Fruit fly (Drosophila melanogaster) whole organism, embryonic: Measurements from ENCODE around the gene sloth1.

Experiments
- B-H1 ChIP-seq: fragments of 200-800 bp; sonication (Bioruptor generic); IDR thresholded peaks from 3 replicates; pipeline ENCODE4 v1.3.6; 2022; ENCODE audit warnings: missing biosample characterization, missing genetic modification characterization
- Blimp-1 ChIP-seq: fragments of 200-800 bp; sonication (Bioruptor generic); optimal IDR thresholded peaks from 3 replicates; lab custom pipeline; 2018; ENCODE audit warnings: missing biosample characterization, missing genetic modification characterization, mild to moderate bottlenecking, moderate library complexity, missing genetic modification reagents
- CG10147 ChIP-seq: fragments of 200-800 bp; sonication (Bioruptor generic); optimal IDR thresholded peaks from 2 replicates; lab custom pipeline; 2019; ENCODE audit warnings: missing biosample characterization, mild to moderate bottlenecking, missing genetic modification characterization, moderate library complexity
- CG10267 ChIP-seq: fragments of 200-800 bp; sonication (Bioruptor generic); optimal IDR thresholded peaks from 2 replicates; lab custom pipeline; 2018; ENCODE audit warnings: missing biosample characterization, mild to moderate bottlenecking, missing genetic modification characterization, moderate library complexity
- CG11723 ChIP-seq: fragments of 200-800 bp; sonication (Bioruptor generic); optimal IDR thresholded peaks from 2 replicates; lab custom pipeline; 2017; ENCODE audit warnings: missing biosample characterization, mild to moderate bottlenecking, missing genetic modification characterization
- CG14014 ChIP-seq: fragments of 200-800 bp; sonication (Bioruptor generic); IDR thresholded peaks from 2 replicates; pipeline ENCODE4 v1.3.6; 2022; ENCODE audit warnings: missing biosample characterization, missing genetic modification characterization
- CG14050 ChIP-seq: fragments of 200-800 bp; sonication (Bioruptor generic); IDR thresholded peaks from 3 replicates; pipeline ENCODE4 v1.3.6; 2022; ENCODE audit warnings: missing biosample characterization, missing genetic modification characterization
- CG15479 ChIP-seq: fragments of 200-800 bp; sonication (Bioruptor generic); optimal IDR thresholded peaks from 3 replicates; lab custom pipeline; 2019; ENCODE audit warnings: missing biosample characterization, mild to moderate bottlenecking, missing genetic modification characterization, moderate library complexity
- CG16813 ChIP-seq: fragments of 200-800 bp; sonication (Bioruptor generic); IDR thresholded peaks from 3 replicates; pipeline ENCODE4 v1.3.6; 2022; ENCODE audit warnings: missing biosample characterization, missing genetic modification characterization; ENCODE audit not compliant: partially characterized antibody
- CG16815 ChIP-seq: fragments of 200-800 bp; sonication (Bioruptor generic); optimal IDR thresholded peaks from 3 replicates; lab custom pipeline; 2017; ENCODE audit warnings: missing biosample characterization, mild to moderate bottlenecking, missing genetic modification characterization
- CG17385 ChIP-seq: fragments of 200-800 bp; sonication (Bioruptor generic); optimal IDR thresholded peaks from 3 replicates; lab custom pipeline; 2018; ENCODE audit warnings: missing biosample characterization, mild to moderate bottlenecking, missing genetic modification characterization
- CG18599 ChIP-seq: fragments of 200-800 bp; sonication (Bioruptor generic); optimal IDR thresholded peaks from 3 replicates; lab custom pipeline; 2017; ENCODE audit warnings: missing biosample characterization, missing genetic modification characterization, mild to moderate bottlenecking, moderate library complexity, missing genetic modification reagents
- CG18619 ChIP-seq: fragments of 200-800 bp; sonication (Bioruptor generic); optimal IDR thresholded peaks from 3 replicates; lab custom pipeline; 2017; ENCODE audit warnings: missing biosample characterization, mild to moderate bottlenecking, missing genetic modification characterization
- CG34422 ChIP-seq: fragments of 200-800 bp; sonication (Bioruptor generic); IDR thresholded peaks from 3 replicates; pipeline ENCODE4 v1.3.6; 2022; ENCODE audit warnings: missing biosample characterization, missing genetic modification characterization
- CG4820 ChIP-seq: fragments of 200-800 bp; sonication (Bioruptor generic); optimal IDR thresholded peaks from 3 replicates; lab custom pipeline; 2016; ENCODE audit warnings: missing biosample characterization, missing genetic modification characterization
- CG4854 ChIP-seq: fragments of 200-800 bp; sonication (Bioruptor generic); optimal IDR thresholded peaks from 2 replicates; lab custom pipeline; 2016; ENCODE audit warnings: missing biosample characterization, missing genetic modification characterization, inconsistent platforms
- CG6175 ChIP-seq: fragments of 200-800 bp; sonication (Bioruptor generic); IDR thresholded peaks from 3 replicates; pipeline ENCODE4 v1.3.6; 2022; ENCODE audit warnings: missing biosample characterization, missing genetic modification characterization
- CG6854 ChIP-seq: fragments of 200-800 bp; sonication (Bioruptor generic); optimal IDR thresholded peaks from 3 replicates; lab custom pipeline; 2017; ENCODE audit warnings: missing biosample characterization, mild to moderate bottlenecking, missing genetic modification characterization
- CG7556 ChIP-seq: fragments of 200-800 bp; sonication (Bioruptor generic); optimal IDR thresholded peaks from 2 replicates; lab custom pipeline; 2017; ENCODE audit warnings: missing biosample characterization, mild to moderate bottlenecking, missing genetic modification characterization
- CG7745 ChIP-seq: fragments of 200-800 bp; sonication (Bioruptor generic); optimal IDR thresholded peaks from 2 replicates; lab custom pipeline; 2018; ENCODE audit warnings: missing biosample characterization, mild to moderate bottlenecking, missing genetic modification characterization, moderate library complexity
- CG8388 ChIP-seq: fragments of 200-800 bp; sonication (Bioruptor generic); optimal IDR thresholded peaks from 2 replicates; lab custom pipeline; 2019; ENCODE audit warnings: missing biosample characterization, mild to moderate bottlenecking, missing genetic modification characterization, moderate library complexity
- Chrac-16 ChIP-seq: fragments of 200-800 bp; sonication (Bioruptor generic); optimal IDR thresholded peaks from 3 replicates; lab custom pipeline; 2016; ENCODE audit warnings: missing biosample characterization, missing genetic modification characterization
- Doc2 ChIP-seq: fragments of 200-800 bp; sonication (Bioruptor generic); IDR thresholded peaks from 2 replicates; pipeline ENCODE4 v1.3.6; 2022; ENCODE audit warnings: missing biosample characterization, missing genetic modification characterization
- Dref ChIP-seq: fragments of 200-800 bp; sonication (Bioruptor generic); IDR thresholded peaks from 2 replicates; pipeline ENCODE4 v1.3.6; 2022; ENCODE audit warnings: missing biosample characterization, missing genetic modification characterization
- H15 ChIP-seq: fragments of 200-800 bp; sonication (Bioruptor generic); IDR thresholded peaks from 3 replicates; pipeline ENCODE4 v1.3.6; 2022; ENCODE audit warnings: missing biosample characterization, missing genetic modification characterization
- HLH3B ChIP-seq: fragments of 200-800 bp; sonication (Bioruptor generic); IDR thresholded peaks from 2 replicates; pipeline ENCODE4 v1.3.6; 2022; ENCODE audit warnings: missing biosample characterization, missing genetic modification characterization
- HLH4C ChIP-seq: fragments of 200-800 bp; sonication (Bioruptor generic); IDR thresholded peaks from 3 replicates; pipeline ENCODE4 v1.3.6; 2022; ENCODE audit warnings: missing biosample characterization, missing genetic modification characterization; ENCODE audit not compliant: partially characterized antibody
- HmgZ ChIP-seq: fragments of 200-800 bp; sonication (Bioruptor generic); optimal IDR thresholded peaks from 2 replicates; lab custom pipeline; 2018; ENCODE audit warnings: missing biosample characterization, mild to moderate bottlenecking, missing genetic modification characterization
- Hmr ChIP-seq: fragments of 200-800 bp; sonication (Bioruptor generic); optimal IDR thresholded peaks from 3 replicates; lab custom pipeline; 2017; ENCODE audit warnings: mild to moderate bottlenecking, missing biosample characterization, missing genetic modification reagents, missing genetic modification characterization
- Hsf ChIP-seq: fragments of 200-800 bp; sonication (Bioruptor generic); optimal IDR thresholded peaks from 3 replicates; lab custom pipeline; 2016; ENCODE audit warnings: missing biosample characterization, missing genetic modification characterization
- Jarid2 ChIP-seq: fragments of 200-800 bp; sonication (Bioruptor generic); optimal IDR thresholded peaks from 3 replicates; lab custom pipeline; 2017; ENCODE audit warnings: mild to moderate bottlenecking, missing biosample characterization, missing genetic modification reagents, missing genetic modification characterization
- Kr ChIP-seq: fragments of 200-800 bp; sonication (Bioruptor generic); optimal IDR thresholded peaks from 2 replicates; lab custom pipeline; 2017; ENCODE audit warnings: missing biosample characterization, mild to moderate bottlenecking, missing genetic modification characterization
- Nf-YB ChIP-seq: fragments of 200-800 bp; sonication (Bioruptor generic); optimal IDR thresholded peaks from 3 replicates; lab custom pipeline; 2019; ENCODE audit warnings: missing biosample characterization, mild to moderate bottlenecking, missing genetic modification characterization, moderate library complexity
- Opbp ChIP-seq: fragments of 200-800 bp; sonication (Bioruptor generic); IDR thresholded peaks from 3 replicates; pipeline ENCODE4 v1.3.6; 2022; ENCODE audit warnings: missing biosample characterization, missing genetic modification characterization; ENCODE audit not compliant: partially characterized antibody
- Ptx1 ChIP-seq: fragments of 200-800 bp; sonication (Bioruptor generic); IDR thresholded peaks from 2 replicates; pipeline ENCODE4 v1.3.6; 2022; ENCODE audit warnings: missing biosample characterization, missing genetic modification characterization
- Rx ChIP-seq: fragments of 200-800 bp; sonication (Bioruptor generic); IDR thresholded peaks from 2 replicates; pipeline ENCODE4 v1.3.6; 2022; ENCODE audit warnings: missing biosample characterization, missing genetic modification characterization
- Sry-δ ChIP-seq: fragments of 200-800 bp; sonication (Bioruptor generic); optimal IDR thresholded peaks from 2 replicates; lab custom pipeline; 2016; ENCODE audit warnings: missing biosample characterization, missing genetic modification characterization
- aop ChIP-seq: fragments of 200-800 bp; sonication (Bioruptor generic); IDR thresholded peaks from 2 replicates; pipeline ENCODE4 v1.3.6; 2022; ENCODE audit warnings: missing biosample characterization, missing genetic modification characterization
- eve ChIP-seq, 2 experiments: fragments of >200 bp; optimal IDR thresholded peaks; 2 replicates each; lab custom pipeline; 2017; ENCODE audit warnings: missing biosample characterization in 2 of 2, missing genetic modification characterization in 2 of 2
- fd102C ChIP-seq: fragments of 200-800 bp; sonication (Bioruptor generic); optimal IDR thresholded peaks from 2 replicates; lab custom pipeline; 2018; ENCODE audit warnings: missing biosample characterization, mild to moderate bottlenecking, missing genetic modification characterization, moderate library complexity
- gsb-n ChIP-seq: fragments of 200-800 bp; sonication (Bioruptor generic); optimal IDR thresholded peaks from 3 replicates; lab custom pipeline; 2018; ENCODE audit warnings: missing biosample characterization, mild to moderate bottlenecking, missing genetic modification characterization
- hb ChIP-seq: fragments of 200-800 bp; sonication (Bioruptor generic); IDR thresholded peaks from 3 replicates; pipeline ENCODE4 v1.3.6; 2022; ENCODE audit warnings: missing biosample characterization, missing genetic modification characterization; ENCODE audit not compliant: partially characterized antibody
- knrl ChIP-seq: fragments of 200-800 bp; sonication (Bioruptor generic); IDR thresholded peaks from 3 replicates; pipeline ENCODE4 v1.3.6; 2022; ENCODE audit warnings: missing biosample characterization, missing genetic modification characterization; ENCODE audit not compliant: partially characterized antibody
- lov ChIP-seq, 2 experiments: fragments of 200-800 bp in 1 of 2; fragments of >200 bp in 1 of 2; sonication (Bioruptor generic) in 1 of 2; IDR thresholded peaks in 1 of 2; optimal IDR thresholded peaks in 1 of 2; 2 replicates in 1 of 2; 3 replicates in 1 of 2; pipeline versions ENCODE4 v1.3.6 to Lab custom; 2017 to 2022; ENCODE audit warnings: missing biosample characterization in 1 of 2, missing genetic modification characterization in 1 of 2
- odd ChIP-seq: fragments of 200-800 bp; sonication (Bioruptor generic); optimal IDR thresholded peaks from 2 replicates; lab custom pipeline; 2017; ENCODE audit warnings: missing biosample characterization, mild to moderate bottlenecking, missing genetic modification characterization
- scrt ChIP-seq: fragments of 200-800 bp; sonication (Bioruptor generic); optimal IDR thresholded peaks from 2 replicates; lab custom pipeline; 2018; ENCODE audit warnings: missing biosample characterization, mild to moderate bottlenecking, missing genetic modification characterization, moderate library complexity
- sens-2 ChIP-seq: fragments of 200-800 bp; sonication (Bioruptor generic); IDR thresholded peaks from 2 replicates; pipeline ENCODE4 v1.3.6; 2022; ENCODE audit warnings: missing biosample characterization, missing genetic modification characterization
- shn ChIP-seq: fragments of 200-800 bp; sonication (Bioruptor generic); optimal IDR thresholded peaks from 3 replicates; lab custom pipeline; 2016; ENCODE audit warnings: missing biosample characterization, missing genetic modification characterization
- sug ChIP-seq: fragments of 200-800 bp; optimal IDR thresholded peaks from 2 replicates; lab custom pipeline; 2019; ENCODE audit warnings: missing biosample characterization, mild to moderate bottlenecking, missing genetic modification characterization, moderate library complexity
- tgo ChIP-seq: fragments of 200-800 bp; sonication (Bioruptor generic); IDR thresholded peaks from 3 replicates; pipeline ENCODE4 v1.3.6; 2022; ENCODE audit warnings: missing biosample characterization, missing genetic modification characterization
- trh ChIP-seq: fragments of 200-800 bp; sonication (Bioruptor generic); optimal IDR thresholded peaks from 2 replicates; lab custom pipeline; 2016; ENCODE audit warnings: missing biosample characterization, missing genetic modification characterization

Gene sloth1

DNA sequence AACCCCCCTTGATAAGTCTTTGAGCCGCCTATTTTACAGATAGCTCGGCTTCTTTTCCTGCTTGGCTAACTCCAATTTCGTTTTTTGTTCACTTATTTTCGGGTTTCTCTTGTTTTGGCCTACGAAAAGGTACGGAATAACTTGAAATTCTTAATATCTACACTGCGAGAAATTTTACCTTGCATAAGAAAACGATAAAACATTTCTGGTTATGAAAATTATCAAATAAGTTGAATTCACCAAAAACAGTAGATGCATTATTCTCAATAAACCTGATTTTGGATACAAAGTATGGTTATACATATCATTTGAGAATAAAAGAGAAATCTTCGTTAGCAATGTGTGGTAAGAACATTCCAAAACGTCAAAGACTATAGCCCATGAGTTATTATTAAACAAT, 29.1 kb upstream of the sloth1 start (continued):
- no peak for TF ChIP-seq HLH4C
- TF ChIP-seq knrl (GFP tag; lab: Robert Waterston, UW) = no peak
- no peak for TF ChIP-seq Kr (GFP tag; lab: Kevin White, UChicago)
- TF ChIP-seq sug (tag; lab: Kevin White, UChicago) = no peak
- TF ChIP-seq CG6854 (GFP tag; lab: Kevin White, UChicago) = no peak
- TF ChIP-seq HLH3B (GFP tag; lab: Robert Waterston, UW) = no peak
- no peak for TF ChIP-seq CG18599
- no peak for TF ChIP-seq CG16813
- no peak for TF ChIP-seq lov (optimal IDR thresholded peaks at IDR 0.05; lab: Kevin White, UChicago)
- no peak for TF ChIP-seq lov (GFP tag; IDR thresholded peaks at IDR 0.05; lab: Robert Waterston, UW)
- TF ChIP-seq CG15479 (GFP tag; lab: Kevin White, UChicago) = no peak
- TF ChIP-seq Dref (GFP tag; lab: Robert Waterston, UW) = no peak
- no peak for TF ChIP-seq CG34422 (GFP tag; lab: Robert Waterston, UW)
- peak; percentile 5 for TF ChIP-seq CG7556 (GFP tag; lab: Kevin White, UChicago)
- no peak for TF ChIP-seq CG14014 (GFP tag; lab: Robert Waterston, UW)
- no peak for TF ChIP-seq scrt
- no peak for TF ChIP-seq Ptx1
- TF ChIP-seq Jarid2 (GFP tag; lab: Kevin White, UChicago) = no peak
- TF ChIP-seq CG16815 (GFP tag; lab: Kevin White, UChicago) = no peak
- no peak for TF ChIP-seq HmgZ (tag; lab: Kevin White, UChicago)
- no peak for TF ChIP-seq CG18619 (GFP tag; lab: Kevin White, UChicago)
- peak; percentile 42 for TF ChIP-seq Hsf (GFP tag; lab: Kevin White, UChicago)
- no peak for TF ChIP-seq CG7745
- TF ChIP-seq trh (GFP tag; lab: Kevin White, UChicago) = no peak
- TF ChIP-seq aop (GFP tag; lab: Robert Waterston, UW) = no peak
- TF ChIP-seq H15 (GFP tag; lab: Robert Waterston, UW) = no peak
- TF ChIP-seq Doc2 (GFP tag; lab: Robert Waterston, UW) = no peak
- TF ChIP-seq CG6175 = no peak
- TF ChIP-seq shn (GFP tag; lab: Kevin White, UChicago) = no peak
- peak; percentile 51 for TF ChIP-seq CG10267 (tag; lab: Kevin White, UChicago)
- no peak for TF ChIP-seq odd (GFP tag; lab: Kevin White, UChicago)
- peak; percentile 17 for TF ChIP-seq Nf-YB (GFP tag; lab: Kevin White, UChicago)
- TF ChIP-seq fd102C (GFP tag; lab: Kevin White, UChicago) = no peak
- TF ChIP-seq eve (GFP tag; optimal IDR thresholded peaks at IDR 0.05; lab: Kevin White, UChicago) = peak in 1 of 2 experiments; percentile 59
- TF ChIP-seq Chrac-16 (GFP tag; lab: Kevin White, UChicago) = no peak
- no peak for TF ChIP-seq Opbp (GFP tag; lab: Robert Waterston, UW)
- TF ChIP-seq tgo (GFP tag; lab: Robert Waterston, UW) = no peak
- no peak for TF ChIP-seq CG11723 (GFP tag; lab: Kevin White, UChicago)
- TF ChIP-seq CG4854 = no peak
- no peak for TF ChIP-seq B-H1 (GFP tag; lab: Robert Waterston, UW)
- no peak for TF ChIP-seq CG14050
- no peak for TF ChIP-seq Sry-δ (GFP tag; lab: Kevin White, UChicago)
- TF ChIP-seq CG17385 = no peak
- TF ChIP-seq CG10147 (GFP tag; lab: Kevin White, UChicago) = peak; percentile 5
- TF ChIP-seq hb (GFP tag; lab: Robert Waterston, UW) = no peak
- TF ChIP-seq Blimp-1 (GFP tag; lab: Kevin White, UChicago) = peak; percentile 56
- no peak for TF ChIP-seq sens-2 (GFP tag; lab: Robert Waterston, UW)
- peak; percentile 4 for TF ChIP-seq Hmr (GFP tag; lab: Kevin White, UChicago)
- peak; percentile 30 for TF ChIP-seq gsb-n
- TF ChIP-seq CG8388 (GFP tag; lab: Kevin White, UChicago) = peak; percentile 41
- TF ChIP-seq CG4820 (GFP tag; lab: Kevin White, UChicago) = no peak
- TF ChIP-seq Rx (GFP tag; lab: Robert Waterston, UW) = no peak
